Worm (Caenorhabditis elegans): ENCODE results near the gene vps-15.

ce11 chrII:11860623-11861079, 55.0 kb downstream of the vps-15 start, which contains the start of gene K12D12.5:
- TF ChIP-seq B0310.2 (tag; optimal IDR thresholded peaks at IDR 0.05), result no peak
- no peak for TF ChIP-seq ama-1 (optimal IDR thresholded peaks at IDR 0.05)
- no peak for TF ChIP-seq aly-1 (tag; optimal IDR thresholded peaks at IDR 0.05)
- TF ChIP-seq flt-1 (GFP tag; IDR thresholded peaks at IDR 0.05), result no peak
- no peak for TF ChIP-seq tbx-37 (GFP tag; conservative IDR thresholded peaks at IDR 0.05)
- TF ChIP-seq pes-1 (GFP tag; IDR thresholded peaks at IDR 0.05), result no peak
- no peak for TF ChIP-seq ceh-36 (tag; optimal IDR thresholded peaks at IDR 0.05)
- TF ChIP-seq sea-1 (GFP tag; conservative IDR thresholded peaks at IDR 0.05), result no peak
- TF ChIP-seq hmg-4 (GFP tag; optimal IDR thresholded peaks at IDR 0.05), result no peak
- TF ChIP-seq hmbx-1 (tag; optimal IDR thresholded peaks at IDR 0.05), result no peak
